Worm (Caenorhabditis elegans) whole organism, mixed stage, embryonic: ENCODE data around the gene C25F9.9.

Source experiments
- blmp-1 ChIP-seq: fragments of 150-350 bp; optimal IDR thresholded peaks from 2 replicates; lab custom pipeline; 2014; ENCODE audit warnings: missing biosample characterization, missing genetic modification characterization
- ceh-39 ChIP-seq: fragments of 150-350 bp; optimal IDR thresholded peaks from 2 replicates; lab custom pipeline; 2014; ENCODE audit warnings: missing biosample characterization, missing genetic modification characterization
- ceh-43 ChIP-seq: fragments of 200-800 bp; sonication (Bioruptor generic); optimal IDR thresholded peaks from 2 replicates; lab custom pipeline; 2018; ENCODE audit warnings: mild to moderate bottlenecking, missing genetic modification characterization, moderate library complexity, missing compliant biosample characterization
- ces-1 ChIP-seq: fragments of 150-350 bp; optimal IDR thresholded peaks from 2 replicates; lab custom pipeline; 2014; ENCODE audit warnings: missing biosample characterization, missing genetic modification reagents, missing genetic modification characterization
- cnd-1 ChIP-seq: fragments of 200-800 bp; sonication (Bioruptor generic); optimal IDR thresholded peaks from 2 replicates; lab custom pipeline; 2018; ENCODE audit warnings: mild to moderate bottlenecking, missing genetic modification characterization, missing compliant biosample characterization
- drap-1 ChIP-seq: fragments of 200-800 bp; sonication (Bioruptor generic); optimal IDR thresholded peaks from 3 replicates; lab custom pipeline; 2018; ENCODE audit warnings: mild to moderate bottlenecking, missing genetic modification characterization, missing compliant biosample characterization
- elt-1 ChIP-seq: sonication (generic microtip); optimal IDR thresholded peaks from 2 replicates; lab custom pipeline; 2017; ENCODE audit warnings: missing genetic modification characterization, mild to moderate bottlenecking, missing compliant biosample characterization, antibody characterized with exemption, moderate library complexity, borderline replicate concordance; ENCODE audit not compliant: insufficient read depth
- elt-3 ChIP-seq: fragments of 150-350 bp; optimal IDR thresholded peaks from 2 replicates; lab custom pipeline; 2014; ENCODE audit warnings: missing biosample characterization, missing genetic modification characterization
- flh-1 ChIP-seq: fragments of 200-800 bp; sonication (Bioruptor generic); optimal IDR thresholded peaks from 2 replicates; lab custom pipeline; 2018; ENCODE audit warnings: mild to moderate bottlenecking, missing genetic modification characterization, moderate library complexity, missing compliant biosample characterization
- ham-2 ChIP-seq: fragments of 200-800 bp; sonication (Bioruptor generic); optimal IDR thresholded peaks from 2 replicates; lab custom pipeline; 2018; ENCODE audit warnings: mild to moderate bottlenecking, missing genetic modification characterization, missing compliant biosample characterization
- hlh-1 ChIP-seq: fragments of 150-350 bp; optimal IDR thresholded peaks from 2 replicates; lab custom pipeline; 2014; ENCODE audit warnings: missing biosample characterization, missing genetic modification reagents, missing genetic modification characterization
- lin-13 ChIP-seq: fragments of 150-350 bp; optimal IDR thresholded peaks from 2 replicates; lab custom pipeline; 2014; ENCODE audit warnings: missing biosample characterization, missing genetic modification characterization
- lin-32 ChIP-seq: fragments of 200-800 bp; sonication (Bioruptor generic); optimal IDR thresholded peaks from 2 replicates; lab custom pipeline; 2018; ENCODE audit warnings: mild to moderate bottlenecking, missing genetic modification characterization, missing compliant biosample characterization
- lsy-2 ChIP-seq: fragments of 150-350 bp; optimal IDR thresholded peaks from 2 replicates; lab custom pipeline; 2014; ENCODE audit warnings: missing biosample characterization, missing genetic modification characterization
- mab-5 ChIP-seq: fragments of 150-350 bp; optimal IDR thresholded peaks from 2 replicates; lab custom pipeline; 2014; ENCODE audit warnings: missing biosample characterization, missing genetic modification characterization
- mep-1 ChIP-seq: fragments of 150-350 bp; optimal IDR thresholded peaks from 2 replicates; lab custom pipeline; 2017; ENCODE audit warnings: missing biosample characterization, missing genetic modification reagents, missing genetic modification characterization, inconsistent platforms
- mls-2 ChIP-seq: sonication (generic microtip); optimal IDR thresholded peaks from 2 replicates; lab custom pipeline; 2016; ENCODE audit warnings: mild to moderate bottlenecking, missing genetic modification characterization, moderate library complexity, missing compliant biosample characterization
- nhr-12 ChIP-seq: fragments of 150-350 bp; optimal IDR thresholded peaks from 2 replicates; lab custom pipeline; 2014; ENCODE audit warnings: missing biosample characterization, missing genetic modification characterization
- nhr-2 ChIP-seq: fragments of 150-350 bp; optimal IDR thresholded peaks from 2 replicates; lab custom pipeline; 2014; ENCODE audit warnings: missing biosample characterization, missing genetic modification characterization
- nhr-237 ChIP-seq: fragments of 150-350 bp; optimal IDR thresholded peaks from 2 replicates; lab custom pipeline; 2014; ENCODE audit warnings: missing biosample characterization, missing genetic modification characterization
- nhr-28 ChIP-seq: fragments of 150-350 bp; optimal IDR thresholded peaks from 2 replicates; lab custom pipeline; 2014; ENCODE audit warnings: missing biosample characterization, missing genetic modification characterization
- nhr-76 ChIP-seq: sonication (generic microtip); optimal IDR thresholded peaks from 2 replicates; lab custom pipeline; 2017; ENCODE audit warnings: missing biosample characterization, missing genetic modification characterization
- pha-4 ChIP-seq: fragments of 150-350 bp; optimal IDR thresholded peaks from 2 replicates; lab custom pipeline; 2018; ENCODE audit warnings: missing biosample characterization, missing genetic modification reagents, missing genetic modification characterization
- sem-2 ChIP-seq: fragments of 200-800 bp; sonication (Bioruptor generic); optimal IDR thresholded peaks from 2 replicates; lab custom pipeline; 2018; ENCODE audit warnings: mild to moderate bottlenecking, missing genetic modification characterization, missing compliant biosample characterization
- snpc-4 ChIP-seq: fragments of 150-350 bp; optimal IDR thresholded peaks from 2 replicates; lab custom pipeline; 2014; ENCODE audit warnings: missing biosample characterization, missing genetic modification characterization
- sptf-1 ChIP-seq: sonication (generic microtip); optimal IDR thresholded peaks from 2 replicates; lab custom pipeline; 2017; ENCODE audit warnings: mild to moderate bottlenecking, missing genetic modification characterization, moderate library complexity, missing compliant biosample characterization
- tbx-8 ChIP-seq: fragments of 200-800 bp; sonication (Bioruptor generic); optimal IDR thresholded peaks from 2 replicates; lab custom pipeline; 2018; ENCODE audit warnings: mild to moderate bottlenecking, missing genetic modification characterization, moderate library complexity, missing compliant biosample characterization
- unc-120 ChIP-seq: sonication (generic microtip); optimal IDR thresholded peaks from 2 replicates; lab custom pipeline; 2017; ENCODE audit warnings: missing genetic modification characterization, missing compliant biosample characterization; ENCODE audit not compliant: poor library complexity, severe bottlenecking
- unc-39 ChIP-seq: fragments of 150-350 bp; optimal IDR thresholded peaks from 2 replicates; lab custom pipeline; 2014; ENCODE audit warnings: missing biosample characterization, missing genetic modification characterization
- unc-62 ChIP-seq: fragments of 150-350 bp; optimal IDR thresholded peaks from 2 replicates; lab custom pipeline; 2014; ENCODE audit warnings: missing biosample characterization, missing genetic modification reagents, missing genetic modification characterization
- zip-8 ChIP-seq: fragments of 150-350 bp; optimal IDR thresholded peaks from 2 replicates; lab custom pipeline; 2014; ENCODE audit warnings: missing biosample characterization, missing genetic modification characterization
- ztf-11 ChIP-seq: fragments of 150-350 bp; optimal IDR thresholded peaks from 2 replicates; lab custom pipeline; 2014; ENCODE audit warnings: missing biosample characterization, missing genetic modification characterization

C25F9.9 gene

DNA sequence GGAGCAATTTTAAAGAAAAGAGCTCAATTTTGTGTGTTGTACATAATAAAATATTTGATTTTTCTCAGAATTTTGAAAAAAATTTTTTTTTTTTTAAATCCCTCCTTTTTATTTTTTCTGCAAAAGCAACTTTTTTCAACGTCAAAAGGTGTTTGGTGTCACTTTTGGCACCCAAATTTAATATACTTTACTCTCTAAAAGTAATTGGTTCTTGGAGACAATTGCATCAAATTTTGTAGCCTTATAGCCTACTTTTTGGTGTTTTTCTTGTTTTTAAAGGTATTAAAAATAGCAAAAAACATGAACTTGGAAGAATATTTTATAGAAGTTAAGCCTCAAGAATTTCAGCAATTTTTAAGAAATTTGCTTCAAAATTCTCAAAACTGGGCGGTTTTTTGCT lies 35.4 kb upstream of the C25F9.9 start, which contains the start of gene srw-84:
Gene srw-84 (plus strand): TSS at position 301 of the 400 bp plus-strand sequence.
- TF ChIP-seq elt-3 (tag; lab: Kevin White, UChicago), result no peak
- TF ChIP-seq nhr-237, result no peak
- TF ChIP-seq lsy-2 (tag; lab: Kevin White, UChicago), result no peak
- TF ChIP-seq unc-62 (GFP tag; lab: Kevin White, UChicago), result no peak
- no peak for TF ChIP-seq mep-1
- TF ChIP-seq flh-1, result no peak
- no peak for TF ChIP-seq ztf-11 (tag; lab: Kevin White, UChicago)
- TF ChIP-seq nhr-76 (tag; lab: Kevin White, UChicago), result no peak
- no peak for TF ChIP-seq ceh-39
- no peak for TF ChIP-seq tbx-8 (GFP tag; lab: Kevin White, UChicago)
- no peak for TF ChIP-seq nhr-12 (tag; lab: Kevin White, UChicago)
- TF ChIP-seq drap-1 (GFP tag; lab: Kevin White, UChicago), result no peak
- TF ChIP-seq lin-32 (GFP tag; lab: Kevin White, UChicago), result no peak
- TF ChIP-seq blmp-1 (tag; lab: Kevin White, UChicago), result no peak
- TF ChIP-seq cnd-1 (tag; lab: Kevin White, UChicago), result no peak
- no peak for TF ChIP-seq ceh-43
- TF ChIP-seq mab-5 (tag; lab: Kevin White, UChicago), result no peak
- no peak for TF ChIP-seq ces-1 (GFP tag; lab: Kevin White, UChicago)
- no peak for TF ChIP-seq unc-39 (tag; lab: Kevin White, UChicago)

DNA sequence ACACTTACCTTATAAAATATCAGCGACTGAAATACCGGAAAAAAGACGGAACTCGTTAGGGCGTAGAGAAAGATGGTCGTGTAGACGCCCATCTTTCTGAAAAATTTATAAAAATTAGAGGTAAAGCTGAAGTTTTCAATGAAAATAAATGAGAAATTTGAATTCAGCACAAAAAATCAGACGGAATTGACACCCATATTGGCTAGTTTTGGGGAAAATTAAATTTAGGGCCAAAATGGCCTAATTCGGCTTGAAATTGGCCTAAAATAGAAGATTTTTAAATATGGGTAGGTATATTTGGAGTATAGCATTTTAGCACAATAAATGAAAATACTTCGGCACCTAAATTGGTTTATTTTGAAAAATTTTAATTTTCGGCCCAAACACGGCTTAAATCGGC lies 26.4 kb upstream of the C25F9.9 start, which contains the start of gene slcr-46.2:
Gene slcr-46.2 (minus strand): TSS at position 101 of the 400 bp plus-strand sequence.
- no peak for TF ChIP-seq ceh-39
- no peak for TF ChIP-seq hlh-1 (tag; lab: Kevin White, UChicago)
- TF ChIP-seq nhr-2 (tag; lab: Kevin White, UChicago), result no peak
- TF ChIP-seq mep-1, result no peak
- TF ChIP-seq tbx-8 (GFP tag; lab: Kevin White, UChicago), result no peak
- TF ChIP-seq ham-2 (GFP tag; lab: Kevin White, UChicago), result no peak
- TF ChIP-seq unc-39 (tag; lab: Kevin White, UChicago), result no peak
- no peak for TF ChIP-seq drap-1 (GFP tag; lab: Kevin White, UChicago)
- TF ChIP-seq nhr-28, result no peak
- no peak for TF ChIP-seq pha-4
- TF ChIP-seq lin-13 (tag; lab: Kevin White, UChicago), result no peak
- no peak for TF ChIP-seq mab-5 (tag; lab: Kevin White, UChicago)
- TF ChIP-seq, all 35 proteins: peak for 0

DNA sequence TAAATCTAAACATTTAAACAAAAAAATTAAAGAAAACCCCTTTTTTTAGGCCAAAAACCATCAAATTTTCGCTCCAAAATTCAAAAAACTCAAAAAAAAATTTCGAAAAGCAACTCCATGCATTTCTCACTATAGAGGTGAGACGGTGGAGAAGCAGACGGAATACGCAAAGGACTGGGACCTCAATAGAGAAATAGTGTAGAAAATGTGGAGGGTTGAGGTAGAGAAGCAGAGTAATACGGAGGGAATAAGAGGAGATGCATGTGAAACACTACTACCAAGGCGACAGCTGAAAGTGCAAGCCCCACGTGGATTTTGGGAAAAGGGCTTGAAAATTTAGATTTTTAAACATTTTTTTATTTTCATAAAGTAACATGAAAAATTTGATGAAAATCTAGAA lies 25.2 kb upstream of the C25F9.9 start:
- TF ChIP-seq sptf-1 (tag; lab: Kevin White, UChicago), result peak; percentile 28
- no peak for TF ChIP-seq unc-120 (tag; lab: Kevin White, UChicago)
- peak; percentile 18 for TF ChIP-seq mep-1
- peak; percentile 15 for TF ChIP-seq pha-4

DNA sequence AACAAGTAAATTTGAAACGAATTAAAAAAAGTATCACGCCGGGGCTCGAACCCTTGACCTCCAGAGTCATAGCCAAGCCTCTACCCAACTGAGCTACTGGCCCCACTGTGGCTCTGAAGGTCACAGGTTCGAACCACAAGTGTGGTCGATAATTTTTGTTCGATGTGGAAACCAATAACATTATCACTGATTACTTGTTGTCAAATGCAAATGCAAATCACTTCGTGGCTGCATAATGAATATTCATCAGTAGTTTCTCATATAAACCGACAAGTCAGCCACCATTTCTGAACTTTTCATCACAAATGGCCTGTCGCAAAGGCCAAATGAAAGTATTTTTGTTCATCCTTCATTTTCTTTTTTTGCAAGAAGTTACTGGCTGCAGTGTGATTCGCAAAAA lies 21.7 kb upstream of the C25F9.9 start, which contains the start of gene C25F9.8:
Gene C25F9.8 (plus strand): TSS at position 301 of the 400 bp plus-strand sequence.
- TF ChIP-seq nhr-2 (tag; lab: Kevin White, UChicago) (no peak), flh-1 (no peak), unc-39 (tag; lab: Kevin White, UChicago) (no peak), lsy-2 (tag; lab: Kevin White, UChicago) (no peak), unc-62 (GFP tag; lab: Kevin White, UChicago) (no peak), sem-2 (GFP tag; lab: Kevin White, UChicago) (no peak), snpc-4 (tag; lab: Kevin White, UChicago) (no peak), cnd-1 (tag; lab: Kevin White, UChicago) (no peak), tbx-8 (GFP tag; lab: Kevin White, UChicago) (no peak), nhr-12 (tag; lab: Kevin White, UChicago) (no peak), pha-4 (no peak), nhr-76 (tag; lab: Kevin White, UChicago) (no peak), elt-3 (tag; lab: Kevin White, UChicago) (no peak), sptf-1 (tag; lab: Kevin White, UChicago) (no peak), ham-2 (GFP tag; lab: Kevin White, UChicago) (no peak)
- TF ChIP-seq, all 35 proteins: peak for 0

DNA sequence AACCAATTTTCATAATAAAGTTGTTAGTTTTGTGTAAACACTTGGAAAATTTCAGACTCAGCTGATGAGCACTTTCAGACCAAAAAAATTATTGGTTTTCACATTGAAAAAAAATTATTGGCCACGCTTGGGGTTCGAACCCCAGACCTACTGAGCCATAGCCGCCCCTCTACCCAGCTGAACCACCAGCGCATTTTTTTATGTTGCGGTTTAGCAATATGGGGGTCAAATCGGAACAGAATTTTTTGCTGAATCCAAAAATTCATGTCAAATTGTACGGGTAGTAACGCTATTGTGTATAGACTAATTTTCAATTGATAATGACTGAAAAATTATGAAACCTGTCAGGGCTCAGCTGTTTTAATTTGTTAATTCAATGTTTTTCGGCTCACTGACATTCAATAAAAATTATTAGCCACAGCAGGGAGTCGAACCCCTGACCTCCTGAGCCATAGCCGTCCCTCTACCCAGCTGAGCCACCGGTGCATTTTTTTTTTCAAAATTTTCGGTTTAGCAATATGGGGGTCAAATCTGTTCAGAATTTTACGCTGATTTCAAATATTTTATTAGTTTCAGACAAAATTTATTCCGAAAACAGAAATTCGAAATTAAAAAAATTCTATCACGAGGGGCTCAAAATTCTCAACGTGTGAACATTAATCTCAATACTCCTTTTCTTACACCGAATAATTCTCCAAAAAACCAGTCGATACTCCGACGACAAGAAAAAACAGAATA lies 19.7 kb upstream of the C25F9.9 start:
- TF ChIP-seq cnd-1 (tag; lab: Kevin White, UChicago), result no peak
- TF ChIP-seq ceh-39, result no peak
- TF ChIP-seq nhr-12 (tag; lab: Kevin White, UChicago), result no peak
- TF ChIP-seq mls-2, result no peak
- TF ChIP-seq mab-5 (tag; lab: Kevin White, UChicago), result no peak
- TF ChIP-seq ces-1 (GFP tag; lab: Kevin White, UChicago), result no peak
- no peak for TF ChIP-seq elt-1 (tag; lab: Kevin White, UChicago)
- TF ChIP-seq unc-39 (tag; lab: Kevin White, UChicago), result no peak
- no peak for TF ChIP-seq lin-32 (GFP tag; lab: Kevin White, UChicago)
- no peak for TF ChIP-seq nhr-2 (tag; lab: Kevin White, UChicago)
- no peak for TF ChIP-seq mep-1
- TF ChIP-seq elt-3 (tag; lab: Kevin White, UChicago), result no peak
- TF ChIP-seq nhr-76 (tag; lab: Kevin White, UChicago), result no peak
- no peak for TF ChIP-seq zip-8 (tag; lab: Kevin White, UChicago)
- TF ChIP-seq lin-13 (tag; lab: Kevin White, UChicago), result no peak
